Worm (Caenorhabditis elegans) whole organism, mixed stage, embryonic: ENCODE results near the gene Y73C8C.10.
"Not testable (repeated sequence)": the region's sequence is repeated elsewhere in the genome, so short reads cannot be mapped to it uniquely, and the experiment has no call there.

Experiments
- M03D4.4 ChIP-seq: sonication (generic microtip); optimal IDR thresholded peaks from 2 replicates; lab custom pipeline; 2017; ENCODE audit warnings: mild to moderate bottlenecking, missing genetic modification characterization, missing compliant biosample characterization
- bed-3 ChIP-seq: fragments of 200-800 bp; sonication (Bioruptor generic); optimal IDR thresholded peaks from 3 replicates; lab custom pipeline; 2018; ENCODE audit warnings: mild to moderate bottlenecking, missing genetic modification characterization, moderate library complexity, missing compliant biosample characterization
- blmp-1 ChIP-seq: fragments of 150-350 bp; optimal IDR thresholded peaks from 2 replicates; lab custom pipeline; 2014; ENCODE audit warnings: missing biosample characterization, missing genetic modification characterization
- ceh-39 ChIP-seq: fragments of 150-350 bp; optimal IDR thresholded peaks from 2 replicates; lab custom pipeline; 2014; ENCODE audit warnings: missing biosample characterization, missing genetic modification characterization
- ceh-43 ChIP-seq: fragments of 200-800 bp; sonication (Bioruptor generic); optimal IDR thresholded peaks from 2 replicates; lab custom pipeline; 2018; ENCODE audit warnings: mild to moderate bottlenecking, missing genetic modification characterization, moderate library complexity, missing compliant biosample characterization
- ceh-83 ChIP-seq: fragments of 200-800 bp; sonication (Bioruptor generic); optimal IDR thresholded peaks from 2 replicates; lab custom pipeline; 2018; ENCODE audit warnings: mild to moderate bottlenecking, missing genetic modification characterization, missing compliant biosample characterization
- ces-1 ChIP-seq: fragments of 150-350 bp; optimal IDR thresholded peaks from 2 replicates; lab custom pipeline; 2014; ENCODE audit warnings: missing biosample characterization, missing genetic modification reagents, missing genetic modification characterization
- cnd-1 ChIP-seq: fragments of 200-800 bp; sonication (Bioruptor generic); optimal IDR thresholded peaks from 2 replicates; lab custom pipeline; 2018; ENCODE audit warnings: mild to moderate bottlenecking, missing genetic modification characterization, missing compliant biosample characterization
- elt-1 ChIP-seq: sonication (generic microtip); optimal IDR thresholded peaks from 2 replicates; lab custom pipeline; 2017; ENCODE audit warnings: missing genetic modification characterization, mild to moderate bottlenecking, missing compliant biosample characterization, antibody characterized with exemption, moderate library complexity, borderline replicate concordance; ENCODE audit not compliant: insufficient read depth
- elt-3 ChIP-seq: fragments of 150-350 bp; optimal IDR thresholded peaks from 2 replicates; lab custom pipeline; 2014; ENCODE audit warnings: missing biosample characterization, missing genetic modification characterization
- flh-1 ChIP-seq: fragments of 200-800 bp; sonication (Bioruptor generic); optimal IDR thresholded peaks from 2 replicates; lab custom pipeline; 2018; ENCODE audit warnings: mild to moderate bottlenecking, missing genetic modification characterization, moderate library complexity, missing compliant biosample characterization
- ham-2 ChIP-seq: fragments of 200-800 bp; sonication (Bioruptor generic); optimal IDR thresholded peaks from 2 replicates; lab custom pipeline; 2018; ENCODE audit warnings: mild to moderate bottlenecking, missing genetic modification characterization, missing compliant biosample characterization
- hlh-1 ChIP-seq: fragments of 150-350 bp; optimal IDR thresholded peaks from 2 replicates; lab custom pipeline; 2014; ENCODE audit warnings: missing biosample characterization, missing genetic modification reagents, missing genetic modification characterization
- lin-13 ChIP-seq: fragments of 150-350 bp; optimal IDR thresholded peaks from 2 replicates; lab custom pipeline; 2014; ENCODE audit warnings: missing biosample characterization, missing genetic modification characterization
- mab-5 ChIP-seq: fragments of 150-350 bp; optimal IDR thresholded peaks from 2 replicates; lab custom pipeline; 2014; ENCODE audit warnings: missing biosample characterization, missing genetic modification characterization
- mep-1 ChIP-seq: fragments of 150-350 bp; optimal IDR thresholded peaks from 2 replicates; lab custom pipeline; 2017; ENCODE audit warnings: missing biosample characterization, missing genetic modification reagents, missing genetic modification characterization, inconsistent platforms
- mls-2 ChIP-seq: sonication (generic microtip); optimal IDR thresholded peaks from 2 replicates; lab custom pipeline; 2016; ENCODE audit warnings: mild to moderate bottlenecking, missing genetic modification characterization, moderate library complexity, missing compliant biosample characterization
- nhr-12 ChIP-seq: fragments of 150-350 bp; optimal IDR thresholded peaks from 2 replicates; lab custom pipeline; 2014; ENCODE audit warnings: missing biosample characterization, missing genetic modification characterization
- nhr-2 ChIP-seq: fragments of 150-350 bp; optimal IDR thresholded peaks from 2 replicates; lab custom pipeline; 2014; ENCODE audit warnings: missing biosample characterization, missing genetic modification characterization
- nhr-237 ChIP-seq: fragments of 150-350 bp; optimal IDR thresholded peaks from 2 replicates; lab custom pipeline; 2014; ENCODE audit warnings: missing biosample characterization, missing genetic modification characterization
- nhr-76 ChIP-seq: sonication (generic microtip); optimal IDR thresholded peaks from 2 replicates; lab custom pipeline; 2017; ENCODE audit warnings: missing biosample characterization, missing genetic modification characterization
- pha-4 ChIP-seq: fragments of 150-350 bp; optimal IDR thresholded peaks from 2 replicates; lab custom pipeline; 2018; ENCODE audit warnings: missing biosample characterization, missing genetic modification reagents, missing genetic modification characterization
- sem-2 ChIP-seq: fragments of 200-800 bp; sonication (Bioruptor generic); optimal IDR thresholded peaks from 2 replicates; lab custom pipeline; 2018; ENCODE audit warnings: mild to moderate bottlenecking, missing genetic modification characterization, missing compliant biosample characterization
- snpc-4 ChIP-seq: fragments of 150-350 bp; optimal IDR thresholded peaks from 2 replicates; lab custom pipeline; 2014; ENCODE audit warnings: missing biosample characterization, missing genetic modification characterization
- sptf-1 ChIP-seq: sonication (generic microtip); optimal IDR thresholded peaks from 2 replicates; lab custom pipeline; 2017; ENCODE audit warnings: mild to moderate bottlenecking, missing genetic modification characterization, moderate library complexity, missing compliant biosample characterization
- tbx-8 ChIP-seq: fragments of 200-800 bp; sonication (Bioruptor generic); optimal IDR thresholded peaks from 2 replicates; lab custom pipeline; 2018; ENCODE audit warnings: mild to moderate bottlenecking, missing genetic modification characterization, moderate library complexity, missing compliant biosample characterization
- unc-120 ChIP-seq: sonication (generic microtip); optimal IDR thresholded peaks from 2 replicates; lab custom pipeline; 2017; ENCODE audit warnings: missing genetic modification characterization, missing compliant biosample characterization; ENCODE audit not compliant: poor library complexity, severe bottlenecking
- unc-39 ChIP-seq: fragments of 150-350 bp; optimal IDR thresholded peaks from 2 replicates; lab custom pipeline; 2014; ENCODE audit warnings: missing biosample characterization, missing genetic modification characterization
- unc-62 ChIP-seq: fragments of 150-350 bp; optimal IDR thresholded peaks from 2 replicates; lab custom pipeline; 2014; ENCODE audit warnings: missing biosample characterization, missing genetic modification reagents, missing genetic modification characterization
- zip-8 ChIP-seq: fragments of 150-350 bp; optimal IDR thresholded peaks from 2 replicates; lab custom pipeline; 2014; ENCODE audit warnings: missing biosample characterization, missing genetic modification characterization
- ztf-11 ChIP-seq: fragments of 150-350 bp; optimal IDR thresholded peaks from 2 replicates; lab custom pipeline; 2014; ENCODE audit warnings: missing biosample characterization, missing genetic modification characterization

Y73C8C.10 gene

DNA sequence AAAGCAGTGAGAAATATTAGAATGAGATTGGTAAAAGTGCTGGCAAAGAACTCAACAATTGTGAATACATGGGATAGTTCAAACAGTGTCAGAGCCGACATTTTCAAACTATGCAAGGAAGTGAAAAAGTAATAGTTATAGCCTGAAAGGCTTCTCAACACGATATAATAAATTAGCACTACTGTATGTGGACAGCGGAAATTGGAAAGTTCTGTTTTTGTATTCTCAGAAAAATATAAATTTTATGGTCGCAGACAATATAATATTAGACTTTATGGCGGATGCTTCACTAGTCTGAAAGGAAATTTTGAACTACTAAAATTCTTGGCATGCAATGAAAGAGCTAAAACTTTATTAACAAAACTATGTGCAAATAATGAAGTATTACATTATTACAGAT lies 21.8 kb downstream of the Y73C8C.10 start, which contains the start of gene str-69:
Gene str-69 (minus strand): TSS at position 101 of the 400 bp plus-strand sequence.
- TF ChIP-seq nhr-2 (tag; lab: Kevin White, UChicago) (no peak), ztf-11 (tag; lab: Kevin White, UChicago) (no peak), pha-4 (no peak)
- TF ChIP-seq, all 35 proteins: peak for 0

DNA sequence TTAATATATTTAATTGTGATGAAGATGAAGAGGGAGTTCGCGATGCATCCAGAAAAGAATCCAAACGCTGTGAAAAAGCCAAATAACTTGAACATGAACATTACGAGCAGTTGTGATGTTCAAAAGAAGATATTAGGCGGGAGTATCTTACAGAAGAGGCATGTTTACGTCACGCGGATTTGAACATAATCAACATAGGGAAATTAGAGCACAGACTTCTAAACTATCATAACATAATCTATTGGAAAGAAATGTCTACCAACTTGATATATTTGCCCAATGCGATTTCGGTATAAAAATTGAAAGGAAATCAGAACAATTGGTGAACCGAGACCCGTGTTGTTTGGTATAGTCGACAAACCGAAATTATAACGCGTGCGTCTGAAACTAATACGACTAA lies 23.4 kb downstream of the Y73C8C.10 start, which contains the start of gene str-66:
Gene str-66 (minus strand): TSS at position 101 of the 400 bp plus-strand sequence.
- TF ChIP-seq nhr-2 (tag; lab: Kevin White, UChicago) = no peak
- TF ChIP-seq ceh-43 (GFP tag; lab: Kevin White, UChicago) = no peak
- TF ChIP-seq pha-4 = no peak
- TF ChIP-seq unc-120 = no peak
- TF ChIP-seq lin-13 (tag; lab: Kevin White, UChicago) = no peak
- TF ChIP-seq mls-2 (tag; lab: Kevin White, UChicago) = no peak

DNA sequence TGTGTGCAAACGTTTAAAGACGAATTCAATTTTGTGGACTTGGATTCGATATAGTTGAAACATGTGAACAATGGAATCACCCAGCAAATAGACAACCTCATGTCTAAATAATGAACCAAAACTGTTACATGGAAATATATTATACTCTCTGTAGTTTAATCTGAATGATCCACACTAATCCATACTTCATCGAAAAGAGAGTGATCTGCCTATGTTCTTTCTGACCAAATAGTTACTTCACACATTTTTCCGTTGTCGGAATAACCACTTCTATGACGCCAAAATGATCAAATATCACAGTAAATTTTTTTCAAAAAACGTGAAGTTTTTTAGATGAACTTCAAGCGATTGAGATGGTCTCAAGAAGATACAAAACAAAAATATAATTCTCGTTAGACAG lies 25.5 kb downstream of the Y73C8C.10 start, which contains the start of gene Y73C8C.4:
Gene Y73C8C.4 (minus strand): TSS at position 101 of the 400 bp plus-strand sequence.
- TF ChIP-seq ceh-43 (GFP tag; lab: Kevin White, UChicago); hlh-1 (tag; lab: Kevin White, UChicago); nhr-12 (tag; lab: Kevin White, UChicago): not testable (repeated sequence)

DNA sequence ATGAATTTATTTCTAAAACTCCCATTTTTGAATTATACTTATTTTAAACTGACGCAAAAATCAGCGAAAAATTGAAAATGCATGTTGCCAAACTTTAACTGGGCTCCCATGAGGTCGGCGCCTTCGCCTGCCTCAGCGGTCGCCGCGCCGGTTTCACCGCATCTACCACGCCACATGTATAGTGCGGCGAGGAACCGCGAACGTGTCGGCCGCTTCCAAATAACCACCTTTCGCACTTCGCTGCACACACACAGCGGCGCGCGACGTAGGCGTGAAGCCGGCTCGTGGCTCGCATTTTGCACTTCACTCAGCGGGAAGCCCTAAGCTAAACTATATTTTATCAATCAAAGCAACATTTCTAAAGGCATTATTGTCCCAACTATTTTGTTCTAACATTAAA lies 27.0 kb downstream of the Y73C8C.10 start:
- TF ChIP-seq ham-2 (GFP tag; lab: Kevin White, UChicago) (no peak), mep-1 (tag; lab: Kevin White, UChicago) (no peak), hlh-1 (tag; lab: Kevin White, UChicago) (no peak), sem-2 (GFP tag; lab: Kevin White, UChicago) (no peak), snpc-4 (tag; lab: Kevin White, UChicago) (no peak), unc-62 (GFP tag; lab: Kevin White, UChicago) (no peak), mab-5 (tag; lab: Kevin White, UChicago) (no peak), nhr-2 (tag; lab: Kevin White, UChicago) (no peak)

DNA sequence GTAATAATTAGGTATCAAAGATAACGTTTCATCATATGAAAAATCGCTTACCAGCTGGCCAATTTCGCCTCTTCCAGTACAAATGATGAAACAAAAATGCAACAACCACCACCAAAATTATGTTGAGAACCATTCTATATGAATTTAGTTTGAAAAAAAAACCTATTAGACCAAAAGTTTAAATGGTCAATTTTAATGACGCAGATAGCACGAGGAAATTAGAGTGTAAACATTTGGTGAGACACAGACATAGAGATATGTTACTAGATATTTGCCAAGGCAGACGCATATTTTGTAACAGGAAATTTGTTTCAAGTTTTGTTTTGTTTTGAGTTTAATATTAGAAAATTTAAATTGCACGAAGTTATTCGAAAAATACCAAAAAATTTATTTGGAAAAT lies 33.2 kb downstream of the Y73C8C.10 start, which contains the start of gene cyp-33C9:
Gene cyp-33C9 (minus strand): TSS at position 211 of the 400 bp plus-strand sequence.
- TF ChIP-seq M03D4.4 (tag; lab: Kevin White, UChicago) (no peak), unc-62 (GFP tag; lab: Kevin White, UChicago) (no peak), snpc-4 (tag; lab: Kevin White, UChicago) (no peak), ces-1 (GFP tag; lab: Kevin White, UChicago) (no peak), unc-39 (no peak), unc-120 (no peak), elt-3 (tag; lab: Kevin White, UChicago) (no peak), elt-1 (tag; lab: Kevin White, UChicago) (no peak), sptf-1 (tag; lab: Kevin White, UChicago) (no peak), nhr-12 (tag; lab: Kevin White, UChicago) (no peak), tbx-8 (GFP tag; lab: Kevin White, UChicago) (no peak), nhr-237 (no peak), cnd-1 (tag; lab: Kevin White, UChicago) (no peak), ztf-11 (tag; lab: Kevin White, UChicago) (no peak), ceh-39 (no peak), ham-2 (GFP tag; lab: Kevin White, UChicago) (no peak), ceh-83 (GFP tag; lab: Kevin White, UChicago) (no peak), pha-4 (no peak), zip-8 (tag; lab: Kevin White, UChicago) (no peak), blmp-1 (tag; lab: Kevin White, UChicago) (no peak)

DNA sequence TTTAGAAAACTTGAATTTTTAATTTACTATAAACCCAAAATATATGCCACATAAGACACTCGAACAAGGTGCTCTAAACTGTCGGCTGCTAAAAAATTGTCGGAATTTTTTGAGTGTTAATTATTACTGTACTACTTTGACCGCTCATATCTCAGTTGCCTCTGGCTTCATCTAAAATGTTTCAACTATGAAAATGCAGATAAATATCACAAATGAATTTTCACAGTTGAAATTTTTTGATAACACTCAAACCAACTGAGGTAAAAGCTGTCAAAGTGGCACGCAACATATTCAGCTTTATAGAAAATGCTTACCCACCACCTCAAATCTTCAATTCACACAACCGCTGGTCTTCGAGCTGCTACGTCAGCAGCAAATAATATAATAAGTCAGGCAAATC lies 38.8 kb downstream of the Y73C8C.10 start, which contains the start of gene acs-21:
Gene acs-21 (plus strand): TSS at position 301 of the 400 bp plus-strand sequence.
- TF ChIP-seq mep-1 (tag; lab: Kevin White, UChicago) = no peak
- TF ChIP-seq bed-3 (GFP tag; lab: Kevin White, UChicago) = no peak
- no peak for TF ChIP-seq sem-2 (GFP tag; lab: Kevin White, UChicago)
- TF ChIP-seq ceh-39 = no peak
- TF ChIP-seq zip-8 (tag; lab: Kevin White, UChicago) = no peak
- TF ChIP-seq elt-1 (tag; lab: Kevin White, UChicago) = no peak
- no peak for TF ChIP-seq snpc-4 (tag; lab: Kevin White, UChicago)
- no peak for TF ChIP-seq unc-39
- TF ChIP-seq cnd-1 (tag; lab: Kevin White, UChicago) = no peak
- TF ChIP-seq nhr-12 (tag; lab: Kevin White, UChicago) = no peak
- TF ChIP-seq ztf-11 (tag; lab: Kevin White, UChicago) = no peak
- TF ChIP-seq nhr-76 (tag; lab: Kevin White, UChicago) = no peak
- TF ChIP-seq ham-2 (GFP tag; lab: Kevin White, UChicago) = no peak
- TF ChIP-seq flh-1 = no peak
- no peak for TF ChIP-seq tbx-8 (GFP tag; lab: Kevin White, UChicago)
- no peak for TF ChIP-seq nhr-2 (tag; lab: Kevin White, UChicago)
- TF ChIP-seq ces-1 (GFP tag; lab: Kevin White, UChicago) = no peak
- no peak for TF ChIP-seq ceh-43 (GFP tag; lab: Kevin White, UChicago)
